Worm (Caenorhabditis elegans): ENCODE data around the gene W02H5.19.
"Not testable (repeated sequence)": the region's sequence is repeated elsewhere in the genome, so short reads cannot be mapped to it uniquely, and the experiment has no call there.

The W02H5.19 gene

ce11 chrV:2621879-2622278, 16.8 kb upstream of the W02H5.19 start, which contains the start of gene srh-271:
Gene srh-271, minus strand, starts transcription at chrV:2621979.
- no peak for TF ChIP-seq Y53G8AR.9 (GFP tag; conservative IDR thresholded peaks at IDR 0.05)
- no peak for TF ChIP-seq ztf-26 (tag; optimal IDR thresholded peaks at IDR 0.05)
- TF ChIP-seq tbx-9 (tag; optimal IDR thresholded peaks at IDR 0.05; ENCODE audit: borderline replicate concordance), result no peak
- TF ChIP-seq hlh-12 (tag; optimal IDR thresholded peaks at IDR 0.05), result no peak
- no peak for TF ChIP-seq dox-1 (GFP tag; IDR thresholded peaks at IDR 0.05)
- TF ChIP-seq F10E7.11 (tag; optimal IDR thresholded peaks at IDR 0.05), result no peak
- TF ChIP-seq sdz-38 (tag; optimal IDR thresholded peaks at IDR 0.05), result no peak

ce11 chrV:2623765-2624164, 14.9 kb upstream of the W02H5.19 start:
- TF ChIP-seq zfh-2 (GFP tag; conservative IDR thresholded peaks at IDR 0.05), result peak; percentile 58; the same call in 1 of the 2 replicates
- TF ChIP-seq B0035.1 (tag; optimal IDR thresholded peaks at IDR 0.05), result no peak

ce11 chrV:2625360-2625759, 13.3 kb upstream of the W02H5.19 start, which contains the start of gene sknr-1:
Gene sknr-1, minus strand, starts transcription at chrV:2625460.
- not testable (repeated sequence) for TF ChIP-seq F49E8.2 (tag; optimal IDR thresholded peaks at IDR 0.05; ENCODE audit: insufficient read depth); F10E7.11 (tag; optimal IDR thresholded peaks at IDR 0.05); nhr-179 (tag; optimal IDR thresholded peaks at IDR 0.05)

ce11 chrV:2634783-2635569, 3.7 kb upstream of the W02H5.19 start:
- peak; percentile 22 for TF ChIP-seq madf-6 (GFP tag; IDR thresholded peaks at IDR 0.05)
- TF ChIP-seq lin-26 (GFP tag; IDR thresholded peaks at IDR 0.05), result peak; percentile 89
- TF ChIP-seq pbrm-1 (GFP tag; IDR thresholded peaks at IDR 0.05), result peak; percentile 17; the same call in 1 of the 2 replicates
- peak; percentile 44 for TF ChIP-seq D2030.7 (GFP tag; IDR thresholded peaks at IDR 0.05)
- TF ChIP-seq zfh-2 (GFP tag; conservative IDR thresholded peaks at IDR 0.05), result peak; percentile 80
- TF ChIP-seq ekl-4 (GFP tag; IDR thresholded peaks at IDR 0.05), result peak; percentile 51; the same call in 1 of the 2 replicates
- TF ChIP-seq aptf-3 (GFP tag; IDR thresholded peaks at IDR 0.05), result 0 out of 2 replicates have a peak, but pooled peaks have one; percentile 77
- TF ChIP-seq egrh-3 (GFP tag; IDR thresholded peaks at IDR 0.05), result peak; percentile 99
- peak; percentile 26; the same call in 1 of the 2 replicates for TF ChIP-seq hmg-1.2 (GFP tag; IDR thresholded peaks at IDR 0.05)
- peak; percentile 45; the same call in 1 of the 2 replicates for TF ChIP-seq mcd-1 (GFP tag; IDR thresholded peaks at IDR 0.05)
- peak; percentile 42 for TF ChIP-seq attf-6 (GFP tag; IDR thresholded peaks at IDR 0.05)
- TF ChIP-seq Y56A3A.18 (GFP tag; IDR thresholded peaks at IDR 0.05), result 0 out of 2 replicates have a peak, but pooled peaks have one; percentile 9
- peak; percentile 77; the same call in 1 of the 2 replicates for TF ChIP-seq aptf-2 (GFP tag; conservative IDR thresholded peaks at IDR 0.05)
- peak; percentile 31; the same call in 1 of the 2 replicates for TF ChIP-seq hsf-1 (GFP tag; IDR thresholded peaks at IDR 0.05)
- TF ChIP-seq ztf-25 (GFP tag; IDR thresholded peaks at IDR 0.05), result 0 out of 2 replicates have a peak, but pooled peaks have one; percentile 6
- not testable (repeated sequence) for TF ChIP-seq snpc-4 (GFP tag; optimal IDR thresholded peaks at IDR 0.05)
- TF ChIP-seq snpc-4 (tag; optimal IDR thresholded peaks at IDR 0.05), result peak in 2 of 4 experiments; percentile 19 to 53
- peak; percentile 9; the same call in 1 of the 2 replicates for TF ChIP-seq F33H1.4 (GFP tag; IDR thresholded peaks at IDR 0.05)

ce11 chrV:2639035-2639434, 345 bp downstream of the W02H5.19 start, which contains the start of gene W02H5.2:
Gene W02H5.2, plus strand, starts transcription at chrV:2639335.
- TF ChIP-seq repo-1 (tag; optimal IDR thresholded peaks at IDR 0.05), result no peak
- no peak for TF ChIP-seq pbrm-1 (GFP tag; IDR thresholded peaks at IDR 0.05)
- no peak for TF ChIP-seq hlh-12 (tag; optimal IDR thresholded peaks at IDR 0.05)
- no peak for TF ChIP-seq madf-3 (GFP tag; IDR thresholded peaks at IDR 0.05)
- TF ChIP-seq egl-44 (GFP tag; IDR thresholded peaks at IDR 0.05), result no peak
- no peak for TF ChIP-seq dox-1 (GFP tag; IDR thresholded peaks at IDR 0.05)
- TF ChIP-seq tbx-9 (tag; optimal IDR thresholded peaks at IDR 0.05; ENCODE audit: borderline replicate concordance), result no peak
- no peak for TF ChIP-seq lin-26 (GFP tag; IDR thresholded peaks at IDR 0.05)
